Fruit fly (Drosophila melanogaster) whole organism, adult: Measurements from ENCODE around the gene POLDIP2.

ENCODE experiments used
- CG11617 ChIP-seq: fragments of 200-800 bp; sonication (Bioruptor generic); optimal IDR thresholded peaks from 2 replicates; lab custom pipeline; 2017; ENCODE audit warnings: mild to moderate bottlenecking, missing biosample characterization, missing genetic modification reagents, missing genetic modification characterization
- CG12768 ChIP-seq: fragments of 200-800 bp; sonication (Bioruptor generic); optimal IDR thresholded peaks from 2 replicates; lab custom pipeline; 2017; ENCODE audit warnings: missing biosample characterization, missing genetic modification characterization, mild to moderate bottlenecking, moderate library complexity, missing genetic modification reagents
- CG14711 ChIP-seq: fragments of 200-800 bp; sonication (Bioruptor generic); optimal IDR thresholded peaks from 2 replicates; lab custom pipeline; 2018; ENCODE audit warnings: missing biosample characterization, mild to moderate bottlenecking, missing genetic modification characterization, moderate library complexity
- CG1620 ChIP-seq: fragments of 200-800 bp; sonication (Bioruptor generic); optimal IDR thresholded peaks from 2 replicates; lab custom pipeline; 2016; ENCODE audit warnings: missing biosample characterization, missing genetic modification characterization
- CG33017 ChIP-seq: fragments of 200-800 bp; sonication (Bioruptor generic); optimal IDR thresholded peaks from 2 replicates; lab custom pipeline; 2018; ENCODE audit warnings: missing biosample characterization, mild to moderate bottlenecking, missing genetic modification characterization, moderate library complexity
- CG5204 ChIP-seq: fragments of 200-800 bp; sonication (Bioruptor generic); optimal IDR thresholded peaks from 2 replicates; lab custom pipeline; 2016; ENCODE audit warnings: missing biosample characterization, missing genetic modification characterization
- CG7045 ChIP-seq: fragments of 200-800 bp; sonication (Bioruptor generic); optimal IDR thresholded peaks from 2 replicates; lab custom pipeline; 2017; ENCODE audit warnings: missing biosample characterization, mild to moderate bottlenecking, missing genetic modification characterization
- CG7101 ChIP-seq: fragments of 200-800 bp; sonication (Bioruptor generic); optimal IDR thresholded peaks from 2 replicates; lab custom pipeline; 2018; ENCODE audit warnings: missing biosample characterization, mild to moderate bottlenecking, missing genetic modification characterization, moderate library complexity
- Clk ChIP-seq: fragments of 200-800 bp; sonication (Bioruptor generic); optimal IDR thresholded peaks from 2 replicates; lab custom pipeline; 2017; ENCODE audit warnings: missing biosample characterization, missing genetic modification characterization
- Crg-1 ChIP-seq: fragments of 200-800 bp; sonication (Bioruptor generic); optimal IDR thresholded peaks from 2 replicates; lab custom pipeline; 2016; ENCODE audit warnings: missing biosample characterization, missing genetic modification characterization
- Hr96 ChIP-seq: fragments of 200-800 bp; sonication (Bioruptor generic); optimal IDR thresholded peaks from 2 replicates; lab custom pipeline; 2016; ENCODE audit warnings: missing biosample characterization, missing genetic modification characterization
- Mnt ChIP-seq: fragments of 200-800 bp; sonication (Bioruptor generic); optimal IDR thresholded peaks from 2 replicates; lab custom pipeline; 2016; ENCODE audit warnings: missing biosample characterization, mild to moderate bottlenecking, missing genetic modification characterization
- bab1 ChIP-seq: fragments of 200-800 bp; sonication (Bioruptor generic); optimal IDR thresholded peaks from 3 replicates; lab custom pipeline; 2019; ENCODE audit warnings: missing biosample characterization, mild to moderate bottlenecking, missing genetic modification characterization, moderate library complexity
- cic ChIP-seq: fragments of 200-800 bp; sonication (Bioruptor generic); optimal IDR thresholded peaks from 2 replicates; lab custom pipeline; 2017; ENCODE audit warnings: missing biosample characterization, mild to moderate bottlenecking, missing genetic modification characterization, moderate library complexity
- cnc ChIP-seq, 2 experiments: fragments of >200 bp; optimal IDR thresholded peaks; 2 replicates each; lab custom pipeline; 2017
- kay ChIP-seq: fragments of 200-800 bp; sonication (Bioruptor generic); peaks from one replicate; lab custom pipeline; 2016; ENCODE audit warnings: missing biosample characterization, missing genetic modification characterization, borderline replicate concordance
- ovo ChIP-seq: fragments of 200-800 bp; sonication (Bioruptor generic); optimal IDR thresholded peaks from 2 replicates; lab custom pipeline; 2016; ENCODE audit warnings: missing biosample characterization, missing genetic modification characterization
- pad ChIP-seq: fragments of 200-800 bp; sonication (Bioruptor generic); optimal IDR thresholded peaks from 3 replicates; lab custom pipeline; 2017; ENCODE audit warnings: missing biosample characterization, missing genetic modification characterization, mild to moderate bottlenecking, moderate library complexity, missing genetic modification reagents
- tj ChIP-seq: fragments of 200-800 bp; sonication (Bioruptor generic); optimal IDR thresholded peaks from 3 replicates; lab custom pipeline; 2017; ENCODE audit warnings: missing biosample characterization, mild to moderate bottlenecking, missing genetic modification characterization, moderate library complexity
- toe ChIP-seq: fragments of 200-800 bp; sonication (Bioruptor generic); optimal IDR thresholded peaks from 2 replicates; lab custom pipeline; 2016; ENCODE audit warnings: missing biosample characterization, missing genetic modification characterization

Gene POLDIP2

DNA sequence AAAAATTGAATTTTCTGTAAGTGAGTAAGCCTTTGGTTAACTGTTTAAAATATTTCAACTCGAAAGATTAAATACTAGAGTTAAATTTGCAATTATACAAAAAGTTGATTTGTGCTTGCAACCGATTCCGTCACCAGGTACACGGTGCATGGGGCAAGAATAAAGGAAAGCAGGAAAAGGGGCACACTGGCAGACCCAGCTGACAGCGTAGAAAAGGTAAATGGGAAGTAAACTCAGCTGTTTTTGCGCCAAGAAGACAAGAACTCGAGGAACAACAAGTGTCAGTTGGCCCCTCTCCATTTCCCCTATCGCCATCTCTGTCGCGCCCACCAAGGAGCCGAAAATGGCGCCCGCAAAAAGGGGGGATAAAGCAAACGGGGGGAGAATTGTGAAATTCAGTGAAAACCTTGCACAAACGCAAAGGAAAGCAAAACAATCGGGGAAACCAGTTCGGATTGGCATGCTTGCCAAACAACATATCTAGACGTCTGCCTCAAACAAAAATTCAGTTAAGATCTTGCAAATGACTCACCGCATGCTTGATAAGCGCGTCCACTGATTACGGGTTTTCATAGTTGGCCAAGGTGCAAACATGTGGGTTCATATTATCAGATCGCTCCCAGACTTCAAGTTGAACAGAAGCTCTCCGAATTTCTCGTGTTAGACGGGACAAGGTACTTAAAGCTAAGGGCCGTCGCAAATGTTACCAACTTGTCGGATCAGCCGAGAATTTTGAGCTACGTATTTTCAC lies 4.2 kb upstream of the POLDIP2 start:
- peak; percentile 28 for TF ChIP-seq pad (GFP tag; lab: Kevin White, UChicago)
- TF ChIP-seq tj (GFP tag; lab: Kevin White, UChicago): peak; percentile 66
- no peak for TF ChIP-seq bab1 (GFP tag; lab: Kevin White, UChicago)
- no peak for TF ChIP-seq cic

DNA sequence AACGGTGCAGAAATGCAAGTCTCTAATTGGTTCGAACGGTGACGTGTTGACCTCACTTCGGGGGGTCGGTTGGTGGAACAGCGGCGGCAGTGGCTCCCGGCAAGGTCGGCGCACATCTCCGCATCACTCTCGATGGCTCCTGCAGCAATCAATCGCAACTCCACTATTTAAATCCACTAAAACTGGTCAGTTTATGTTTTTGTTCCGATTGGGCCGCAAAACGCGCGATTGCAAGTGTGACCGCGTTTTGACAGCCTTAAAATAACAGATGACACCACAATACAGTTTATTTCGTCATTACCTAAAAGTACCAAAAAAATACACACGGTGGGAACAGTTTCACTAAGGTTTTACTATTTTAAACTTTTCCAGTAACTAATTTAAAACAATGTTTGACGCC lies 3.1 kb upstream of the POLDIP2 start, which contains the start of gene PEK:
TSS of gene PEK (minus strand) at position 273 of the 400 bp plus-strand sequence.
- TF ChIP-seq CG7045 (GFP tag; lab: Kevin White, UChicago) (no peak), tj (GFP tag; lab: Kevin White, UChicago) (no peak), Mnt (peak; percentile 5), CG5204 (no peak), CG14711 (tag; lab: Kevin White, UChicago) (peak; percentile 3), ovo (GFP tag; lab: Kevin White, UChicago) (no peak), bab1 (GFP tag; lab: Kevin White, UChicago) (peak; percentile 60)

- TF ChIP-seq CG14711 (tag; lab: Kevin White, UChicago): peak; percentile 67
- peak; percentile 85 for TF ChIP-seq bab1 (GFP tag; lab: Kevin White, UChicago)
- peak; percentile 82 for TF ChIP-seq Hr96
- TF ChIP-seq toe (GFP tag; lab: Kevin White, UChicago): no peak
- peak; percentile 51 for TF ChIP-seq cic
- peak; percentile 52 for TF ChIP-seq tj (GFP tag; lab: Kevin White, UChicago)
- TF ChIP-seq cnc (optimal IDR thresholded peaks at IDR 0.05; lab: Kevin White, UChicago): no peak
- TF ChIP-seq Clk (GFP tag; lab: Kevin White, UChicago): no peak
- TF ChIP-seq Crg-1 (GFP tag; lab: Kevin White, UChicago): peak; percentile 70
- peak; percentile 86 for TF ChIP-seq CG11617
- peak; percentile 92 for TF ChIP-seq Mnt
- TF ChIP-seq kay: no peak
- TF ChIP-seq CG12768: peak; percentile 79
- peak; percentile 85 for TF ChIP-seq CG7101 (tag; lab: Kevin White, UChicago)
- peak; percentile 69 for TF ChIP-seq CG7045 (GFP tag; lab: Kevin White, UChicago)
- TF ChIP-seq CG33017 (tag; lab: Kevin White, UChicago): peak; percentile 83
- peak; percentile 55 for TF ChIP-seq ovo (GFP tag; lab: Kevin White, UChicago)
- TF ChIP-seq pad (GFP tag; lab: Kevin White, UChicago): peak; percentile 59
- no peak for TF ChIP-seq CG5204
- peak; percentile 73 for TF ChIP-seq CG1620
Observed at dm6 chr3R:5466875-5467274, 703 bp upstream of the POLDIP2 start, which contains the start of gene RpL35A. Gene RpL35A (minus strand): TSS chr3R:5467101.

dm6 chr3R:5470586-5471283 lies 3.2 kb downstream of the POLDIP2 start, which contains the start of the genes mRpL44 and Snr1:
Gene mRpL44 (minus strand): TSS chr3R:5470636.
Gene Snr1 (plus strand): TSS chr3R:5470926.
- TF ChIP-seq bab1 (GFP tag; lab: Kevin White, UChicago) (peak; percentile 13), CG14711 (tag; lab: Kevin White, UChicago) (peak; percentile 71), CG7101 (tag; lab: Kevin White, UChicago) (peak; percentile 84), cnc (optimal IDR thresholded peaks at IDR 0.05; lab: Kevin White, UChicago) (no peak), Mnt (peak; percentile 72), CG1620 (peak; percentile 42), CG11617 (peak; percentile 76), cic (peak; percentile 44), CG12768 (peak; percentile 72), Clk (GFP tag; lab: Kevin White, UChicago) (no peak), CG7045 (GFP tag; lab: Kevin White, UChicago) (peak; percentile 65), ovo (GFP tag; lab: Kevin White, UChicago) (peak; percentile 25), CG33017 (tag; lab: Kevin White, UChicago) (peak; percentile 72), Crg-1 (GFP tag; lab: Kevin White, UChicago) (peak; percentile 73), CG5204 (no peak), kay (no peak), Hr96 (no peak), tj (GFP tag; lab: Kevin White, UChicago) (no peak), pad (GFP tag; lab: Kevin White, UChicago) (peak; percentile 72), toe (GFP tag; lab: Kevin White, UChicago) (no peak)

- no peak for TF ChIP-seq bab1 (GFP tag; lab: Kevin White, UChicago)
- TF ChIP-seq CG1620: peak; percentile 39
- no peak for TF ChIP-seq cic
- TF ChIP-seq toe (GFP tag; lab: Kevin White, UChicago): no peak
- no peak for TF ChIP-seq CG7045 (GFP tag; lab: Kevin White, UChicago)
- TF ChIP-seq cnc (optimal IDR thresholded peaks at IDR 0.05; lab: Kevin White, UChicago): no peak
- TF ChIP-seq CG33017 (tag; lab: Kevin White, UChicago): no peak
- no peak for TF ChIP-seq Crg-1 (GFP tag; lab: Kevin White, UChicago)
- no peak for TF ChIP-seq CG5204
- no peak for TF ChIP-seq Hr96
- no peak for TF ChIP-seq tj (GFP tag; lab: Kevin White, UChicago)
- TF ChIP-seq CG14711 (tag; lab: Kevin White, UChicago): peak; percentile 26
- TF ChIP-seq CG7101 (tag; lab: Kevin White, UChicago): peak; percentile 31
- peak; percentile 34 for TF ChIP-seq CG11617
- no peak for TF ChIP-seq ovo (GFP tag; lab: Kevin White, UChicago)
- TF ChIP-seq Clk (GFP tag; lab: Kevin White, UChicago): peak; percentile 29
- TF ChIP-seq Mnt: peak; percentile 28
- peak; percentile 19 for TF ChIP-seq pad (GFP tag; lab: Kevin White, UChicago)
- peak; percentile 59 for TF ChIP-seq CG12768
- TF ChIP-seq kay: no peak
Observed at dm6 chr3R:5474551-5474950, 7.0 kb downstream of the POLDIP2 start, which contains the start of the genes CG45100, HDAC3 and Hcs. Gene CG45100 (minus strand): TSS chr3R:5474600. Gene HDAC3 (minus strand): TSS chr3R:5474600. Gene Hcs (plus strand): TSS chr3R:5474899.
